Worm (Caenorhabditis elegans) whole organism, L4/young adult: ENCODE measurements around the gene fbxb-118.
A peak's percentile ranks its signal among the peaks of the same experiment; 100 is the strongest.
"Not testable (repeated sequence)": the region's sequence is repeated elsewhere in the genome, so short reads cannot be mapped to it uniquely, and the experiment has no call there.

Source experiments
- W03F9.2 ChIP-seq: fragments of 150-350 bp; optimal IDR thresholded peaks from 2 replicates; lab custom pipeline; 2014; ENCODE audit warnings: missing biosample characterization, missing genetic modification characterization
- dao-5 ChIP-seq: sonication (generic microtip); optimal IDR thresholded peaks from 2 replicates; lab custom pipeline; 2016; ENCODE audit warnings: missing genotype, missing genetic modification characterization, moderate library complexity, missing compliant biosample characterization
- him-1 ChIP-seq: sonication (generic microtip); optimal IDR thresholded peaks from 2 replicates; lab custom pipeline; 2016; ENCODE audit warnings: missing genotype, missing genetic modification reagents, missing genetic modification characterization, missing compliant biosample characterization

ce11 chrII:4047839-4048440, 16.0 kb downstream of the fbxb-118 start:
- TF ChIP-seq him-1 = peak; percentile 12
- not testable (repeated sequence) for TF ChIP-seq W03F9.2, dao-5
